Worm (Caenorhabditis elegans) whole organism, mixed stage, embryonic: Measurements from ENCODE around the gene mrpl-32.

Experiments used
- blmp-1 ChIP-seq: fragments of 150-350 bp; optimal IDR thresholded peaks from 2 replicates; lab custom pipeline; 2014; ENCODE audit warnings: missing biosample characterization, missing genetic modification characterization
- ceh-83 ChIP-seq: fragments of 200-800 bp; sonication (Bioruptor generic); optimal IDR thresholded peaks from 2 replicates; lab custom pipeline; 2018; ENCODE audit warnings: mild to moderate bottlenecking, missing genetic modification characterization, missing compliant biosample characterization
- ces-1 ChIP-seq: fragments of 150-350 bp; optimal IDR thresholded peaks from 2 replicates; lab custom pipeline; 2014; ENCODE audit warnings: missing biosample characterization, missing genetic modification reagents, missing genetic modification characterization
- elt-1 ChIP-seq: sonication (generic microtip); optimal IDR thresholded peaks from 2 replicates; lab custom pipeline; 2017; ENCODE audit warnings: missing genetic modification characterization, mild to moderate bottlenecking, missing compliant biosample characterization, antibody characterized with exemption, moderate library complexity, borderline replicate concordance; ENCODE audit not compliant: insufficient read depth
- elt-3 ChIP-seq: fragments of 150-350 bp; optimal IDR thresholded peaks from 2 replicates; lab custom pipeline; 2014; ENCODE audit warnings: missing biosample characterization, missing genetic modification characterization
- hlh-1 ChIP-seq: fragments of 150-350 bp; optimal IDR thresholded peaks from 2 replicates; lab custom pipeline; 2014; ENCODE audit warnings: missing biosample characterization, missing genetic modification reagents, missing genetic modification characterization
- lin-13 ChIP-seq: fragments of 150-350 bp; optimal IDR thresholded peaks from 2 replicates; lab custom pipeline; 2014; ENCODE audit warnings: missing biosample characterization, missing genetic modification characterization
- lin-32 ChIP-seq: fragments of 200-800 bp; sonication (Bioruptor generic); optimal IDR thresholded peaks from 2 replicates; lab custom pipeline; 2018; ENCODE audit warnings: mild to moderate bottlenecking, missing genetic modification characterization, missing compliant biosample characterization
- lsy-2 ChIP-seq: fragments of 150-350 bp; optimal IDR thresholded peaks from 2 replicates; lab custom pipeline; 2014; ENCODE audit warnings: missing biosample characterization, missing genetic modification characterization
- mep-1 ChIP-seq: fragments of 150-350 bp; optimal IDR thresholded peaks from 2 replicates; lab custom pipeline; 2017; ENCODE audit warnings: missing biosample characterization, missing genetic modification reagents, missing genetic modification characterization, inconsistent platforms
- nhr-12 ChIP-seq: fragments of 150-350 bp; optimal IDR thresholded peaks from 2 replicates; lab custom pipeline; 2014; ENCODE audit warnings: missing biosample characterization, missing genetic modification characterization
- nhr-2 ChIP-seq: fragments of 150-350 bp; optimal IDR thresholded peaks from 2 replicates; lab custom pipeline; 2014; ENCODE audit warnings: missing biosample characterization, missing genetic modification characterization
- nhr-28 ChIP-seq: fragments of 150-350 bp; optimal IDR thresholded peaks from 2 replicates; lab custom pipeline; 2014; ENCODE audit warnings: missing biosample characterization, missing genetic modification characterization
- snpc-4 ChIP-seq: fragments of 150-350 bp; optimal IDR thresholded peaks from 2 replicates; lab custom pipeline; 2014; ENCODE audit warnings: missing biosample characterization, missing genetic modification characterization
- sptf-1 ChIP-seq: sonication (generic microtip); optimal IDR thresholded peaks from 2 replicates; lab custom pipeline; 2017; ENCODE audit warnings: mild to moderate bottlenecking, missing genetic modification characterization, moderate library complexity, missing compliant biosample characterization
- tbx-8 ChIP-seq: fragments of 200-800 bp; sonication (Bioruptor generic); optimal IDR thresholded peaks from 2 replicates; lab custom pipeline; 2018; ENCODE audit warnings: mild to moderate bottlenecking, missing genetic modification characterization, moderate library complexity, missing compliant biosample characterization
- unc-39 ChIP-seq: fragments of 150-350 bp; optimal IDR thresholded peaks from 2 replicates; lab custom pipeline; 2014; ENCODE audit warnings: missing biosample characterization, missing genetic modification characterization
- unc-62 ChIP-seq: fragments of 150-350 bp; optimal IDR thresholded peaks from 2 replicates; lab custom pipeline; 2014; ENCODE audit warnings: missing biosample characterization, missing genetic modification reagents, missing genetic modification characterization

mrpl-32 gene

DNA sequence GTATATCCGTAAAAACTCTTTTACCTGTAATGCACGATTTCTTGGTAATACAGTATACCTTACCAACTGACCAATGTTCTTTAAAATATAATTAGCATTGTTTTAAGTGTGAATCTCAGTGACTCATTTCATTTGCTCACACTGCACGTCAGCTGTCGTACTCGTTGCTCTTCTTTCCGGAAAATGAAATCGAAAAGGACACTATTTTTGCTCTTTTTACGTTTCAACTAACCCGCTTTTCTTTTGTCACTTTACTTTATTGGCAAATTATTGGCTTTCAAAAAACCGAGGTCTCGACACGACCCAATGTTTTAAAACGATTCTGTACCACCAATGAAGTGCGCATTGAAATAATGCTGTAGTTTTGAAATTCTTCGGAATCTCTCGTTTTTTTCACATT is 30.8 kb downstream of the mrpl-32 start, which contains the start of gene F42H10.6:
F42H10.6 (minus strand) TSS at position 101 of the 400 bp plus-strand sequence.
- TF ChIP-seq sptf-1 (tag; lab: Kevin White, UChicago) (no peak), hlh-1 (tag; lab: Kevin White, UChicago) (peak; percentile 85)
- TF ChIP-seq, all 35 proteins: peak for 1

DNA sequence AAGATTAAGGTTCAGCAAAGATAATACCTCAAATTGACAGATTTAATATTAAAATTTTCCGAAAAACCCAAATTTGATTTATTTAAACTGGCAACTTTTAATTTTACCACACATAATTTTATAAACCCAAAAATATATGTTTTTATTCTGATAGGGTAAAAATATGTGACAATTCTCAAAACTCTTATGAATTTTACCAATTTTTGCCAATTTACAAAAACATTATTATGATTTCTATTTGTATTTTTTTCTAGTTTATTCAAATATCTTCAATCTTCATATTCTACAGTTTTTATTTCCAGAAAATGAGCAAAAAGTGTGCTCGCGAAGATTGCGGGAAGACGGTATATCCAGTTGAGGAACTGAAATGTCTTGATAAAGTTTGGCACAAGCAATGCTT is 34.3 kb downstream of the mrpl-32 start, which contains the start of gene F42H10.3:
F42H10.3 (plus strand) TSS at position 301 of the 400 bp plus-strand sequence.
- TF ChIP-seq elt-3 (tag; lab: Kevin White, UChicago) (no peak), ceh-83 (GFP tag; lab: Kevin White, UChicago) (no peak), hlh-1 (tag; lab: Kevin White, UChicago) (no peak), nhr-12 (tag; lab: Kevin White, UChicago) (no peak), nhr-28 (tag; lab: Kevin White, UChicago) (no peak), elt-1 (tag; lab: Kevin White, UChicago) (no peak)
- TF ChIP-seq, all 35 proteins: peak for 0

DNA sequence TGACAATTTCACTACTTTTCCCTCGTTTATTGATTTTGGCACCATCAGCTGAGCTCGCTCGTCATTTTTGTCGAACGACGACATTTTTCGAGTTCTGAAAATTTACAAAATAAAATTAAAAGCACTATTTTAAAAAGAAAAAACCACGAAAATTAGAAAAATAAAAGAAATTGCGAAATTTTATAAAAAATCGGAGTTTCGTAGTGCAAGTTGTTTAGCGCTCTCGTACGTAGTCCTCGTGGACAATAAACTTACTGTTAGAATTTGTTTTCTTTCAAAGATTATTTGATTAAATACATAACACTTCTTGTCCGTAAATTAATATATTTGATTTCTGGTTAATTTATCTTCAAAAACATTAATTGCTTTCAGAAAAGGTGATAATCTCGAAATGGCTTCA is 40.7 kb downstream of the mrpl-32 start, which contains the start of the genes ess-2 and F42H10.2:
ess-2 (minus strand) TSS at position 99 of the 400 bp plus-strand sequence.
F42H10.2 (plus strand) TSS at position 367 of the 400 bp plus-strand sequence.
- TF ChIP-seq lin-13 (tag; lab: Kevin White, UChicago) (no peak), lsy-2 (tag; lab: Kevin White, UChicago) (peak; percentile 23), mep-1 (tag; lab: Kevin White, UChicago) (peak; percentile 5), ces-1 (GFP tag; lab: Kevin White, UChicago) (peak; percentile 23)

DNA sequence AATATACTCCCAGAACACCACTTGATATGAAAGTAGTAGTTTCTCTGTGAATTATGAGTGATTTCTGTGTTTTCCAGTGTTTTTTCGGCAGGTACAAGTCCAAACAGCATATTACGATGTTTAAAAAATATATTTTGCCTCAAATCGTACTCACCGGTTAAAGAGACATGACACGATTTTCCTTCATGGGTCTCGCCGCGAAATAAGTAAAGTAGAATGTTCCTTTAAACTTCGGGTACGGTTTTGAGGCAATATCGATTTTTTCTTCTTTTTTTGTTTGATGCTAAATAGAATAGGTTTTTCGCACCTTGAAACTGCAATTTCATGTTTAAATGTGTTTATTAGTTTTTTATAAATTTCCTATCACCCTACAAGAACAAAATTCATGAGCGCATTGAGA is 42.4 kb downstream of the mrpl-32 start:
- TF ChIP-seq nhr-2 (tag; lab: Kevin White, UChicago): no peak
- TF ChIP-seq mep-1 (tag; lab: Kevin White, UChicago): no peak
- no peak for TF ChIP-seq lin-32 (GFP tag; lab: Kevin White, UChicago)
- TF ChIP-seq snpc-4 (tag; lab: Kevin White, UChicago): no peak
- TF ChIP-seq blmp-1 (tag; lab: Kevin White, UChicago): no peak
- TF ChIP-seq ces-1 (GFP tag; lab: Kevin White, UChicago): no peak
- no peak for TF ChIP-seq unc-62 (GFP tag; lab: Kevin White, UChicago)

DNA sequence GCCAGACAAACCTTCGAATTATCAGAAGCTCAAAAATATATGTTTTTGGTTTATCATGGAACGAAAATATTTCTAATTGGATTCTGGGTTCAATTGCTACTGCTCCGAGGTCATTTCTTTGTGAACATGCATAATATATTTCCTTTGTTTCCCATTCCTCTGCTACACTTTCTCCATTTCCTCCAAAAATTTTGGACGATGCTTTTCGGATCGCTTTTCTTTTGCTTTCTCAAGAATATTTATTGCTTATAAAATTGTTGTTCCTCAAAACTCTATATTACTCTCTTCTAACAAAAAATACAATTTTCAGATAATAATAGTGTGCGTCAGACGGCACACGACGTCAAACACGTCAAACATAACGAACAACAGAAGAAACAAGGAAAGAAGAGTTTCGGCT is 45.2 kb downstream of the mrpl-32 start, which contains the start of gene pac-1:
pac-1 (plus strand) TSS at position 301 of the 400 bp plus-strand sequence.
- TF ChIP-seq ceh-83 (GFP tag; lab: Kevin White, UChicago): no peak
- no peak for TF ChIP-seq elt-1 (tag; lab: Kevin White, UChicago)
- TF ChIP-seq unc-39: no peak
- TF ChIP-seq hlh-1 (tag; lab: Kevin White, UChicago): no peak
- no peak for TF ChIP-seq lin-13 (tag; lab: Kevin White, UChicago)
- no peak for TF ChIP-seq tbx-8
